Worm (Caenorhabditis elegans) whole organism, late embryonic: ENCODE measurements around the gene M176.9.

Source experiments
- ceh-22 ChIP-seq: sonication (generic microtip); optimal IDR thresholded peaks from 2 replicates; lab custom pipeline; 2017; ENCODE audit warnings: missing biosample characterization, missing genetic modification characterization
- ceh-9 ChIP-seq: sonication (generic microtip); optimal IDR thresholded peaks from 2 replicates; lab custom pipeline; 2016; ENCODE audit warnings: mild to moderate bottlenecking, missing genetic modification characterization, inconsistent platforms, missing compliant biosample characterization
- che-1 ChIP-seq: sonication (generic microtip); optimal IDR thresholded peaks from 2 replicates; lab custom pipeline; 2016; ENCODE audit warnings: mild to moderate bottlenecking, missing genetic modification characterization, missing compliant biosample characterization
- dmd-4 ChIP-seq: sonication (generic microtip); optimal IDR thresholded peaks from 2 replicates; lab custom pipeline; 2016; ENCODE audit warnings: borderline replicate concordance, missing genetic modification characterization, missing compliant biosample characterization
- elt-2 ChIP-seq: sonication (generic microtip); optimal IDR thresholded peaks from 2 replicates; lab custom pipeline; 2016; ENCODE audit warnings: missing genetic modification reagents, missing genetic modification characterization, missing compliant biosample characterization
- hlh-13 ChIP-seq: fragments of 200-800 bp; sonication (Bioruptor generic); optimal IDR thresholded peaks from 2 replicates; lab custom pipeline; 2018; ENCODE audit warnings: mild to moderate bottlenecking, missing genetic modification characterization, missing compliant biosample characterization
- hlh-30 ChIP-seq: sonication (generic microtip); optimal IDR thresholded peaks from 2 replicates; lab custom pipeline; 2017; ENCODE audit warnings: antibody characterized with exemption, missing genetic modification characterization, missing compliant biosample characterization; ENCODE audit not compliant: insufficient read depth
- lin-11 ChIP-seq: fragments of 200-800 bp; sonication (Bioruptor generic); optimal IDR thresholded peaks from 2 replicates; lab custom pipeline; 2018; ENCODE audit warnings: mild to moderate bottlenecking, missing genetic modification characterization, missing compliant biosample characterization
- odd-2 ChIP-seq: sonication (generic microtip); optimal IDR thresholded peaks from 2 replicates; lab custom pipeline; 2017; ENCODE audit warnings: antibody characterized with exemption, mild to moderate bottlenecking, missing genetic modification characterization, missing compliant biosample characterization
- pat-9 ChIP-seq: fragments of 200-800 bp; sonication (Bioruptor generic); optimal IDR thresholded peaks from 2 replicates; lab custom pipeline; 2018; ENCODE audit warnings: mild to moderate bottlenecking, missing genetic modification characterization, moderate library complexity, missing compliant biosample characterization
- pha-4 ChIP-seq: fragments of 150-350 bp; optimal IDR thresholded peaks from 2 replicates; lab custom pipeline; 2018; ENCODE audit warnings: missing biosample characterization, missing genetic modification reagents, missing genetic modification characterization
- syd-9 ChIP-seq: sonication (generic microtip); optimal IDR thresholded peaks from 2 replicates; lab custom pipeline; 2016; ENCODE audit warnings: mild to moderate bottlenecking, missing genetic modification characterization, moderate library complexity, missing compliant biosample characterization
- zip-5 ChIP-seq: sonication (generic microtip); optimal IDR thresholded peaks from 2 replicates; lab custom pipeline; 2016; ENCODE audit warnings: missing genetic modification characterization, missing compliant biosample characterization

DNA sequence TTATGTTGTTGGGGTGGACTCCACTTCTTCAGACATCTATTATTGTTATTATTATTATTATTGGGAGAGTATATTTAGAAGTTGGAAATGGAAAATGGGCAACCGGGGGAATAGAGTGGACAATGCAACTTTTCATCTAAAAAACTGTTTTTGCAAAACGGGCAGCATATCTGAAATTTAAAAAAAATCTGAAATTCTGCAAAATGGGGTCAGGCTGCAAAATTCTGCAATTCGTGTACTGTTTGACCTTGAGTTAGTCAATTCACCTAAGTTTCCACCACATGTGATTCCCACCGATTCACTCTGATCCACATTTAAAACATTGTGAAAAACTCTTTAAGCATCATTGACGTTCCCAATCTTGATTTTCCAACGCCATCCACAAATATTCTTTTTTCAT, 38.4 kb downstream of the M176.9 start, which contains the start of gene C06C3.4:
- TF ChIP-seq syd-9 (tag; lab: Kevin White, UChicago): no peak
- no peak for TF ChIP-seq elt-2 (tag; lab: Kevin White, UChicago)
- no peak for TF ChIP-seq pha-4 (tag; lab: Kevin White, UChicago)
- no peak for TF ChIP-seq pat-9
- TF ChIP-seq ceh-22 (tag; lab: Kevin White, UChicago): no peak
- TF ChIP-seq hlh-30 (tag; lab: Kevin White, UChicago): no peak
- no peak for TF ChIP-seq ceh-9 (tag; lab: Kevin White, UChicago)
- no peak for TF ChIP-seq odd-2 (tag; lab: Kevin White, UChicago)
- no peak for TF ChIP-seq hlh-13
- TF ChIP-seq dmd-4 (tag; lab: Kevin White, UChicago): no peak
- no peak for TF ChIP-seq zip-5 (tag; lab: Kevin White, UChicago)
- TF ChIP-seq lin-11 (tag; lab: Kevin White, UChicago): no peak
- no peak for TF ChIP-seq che-1 (tag; lab: Kevin White, UChicago)
